Fruit fly (Drosophila melanogaster): ENCODE data around the gene ci.

The ci gene

DNA sequence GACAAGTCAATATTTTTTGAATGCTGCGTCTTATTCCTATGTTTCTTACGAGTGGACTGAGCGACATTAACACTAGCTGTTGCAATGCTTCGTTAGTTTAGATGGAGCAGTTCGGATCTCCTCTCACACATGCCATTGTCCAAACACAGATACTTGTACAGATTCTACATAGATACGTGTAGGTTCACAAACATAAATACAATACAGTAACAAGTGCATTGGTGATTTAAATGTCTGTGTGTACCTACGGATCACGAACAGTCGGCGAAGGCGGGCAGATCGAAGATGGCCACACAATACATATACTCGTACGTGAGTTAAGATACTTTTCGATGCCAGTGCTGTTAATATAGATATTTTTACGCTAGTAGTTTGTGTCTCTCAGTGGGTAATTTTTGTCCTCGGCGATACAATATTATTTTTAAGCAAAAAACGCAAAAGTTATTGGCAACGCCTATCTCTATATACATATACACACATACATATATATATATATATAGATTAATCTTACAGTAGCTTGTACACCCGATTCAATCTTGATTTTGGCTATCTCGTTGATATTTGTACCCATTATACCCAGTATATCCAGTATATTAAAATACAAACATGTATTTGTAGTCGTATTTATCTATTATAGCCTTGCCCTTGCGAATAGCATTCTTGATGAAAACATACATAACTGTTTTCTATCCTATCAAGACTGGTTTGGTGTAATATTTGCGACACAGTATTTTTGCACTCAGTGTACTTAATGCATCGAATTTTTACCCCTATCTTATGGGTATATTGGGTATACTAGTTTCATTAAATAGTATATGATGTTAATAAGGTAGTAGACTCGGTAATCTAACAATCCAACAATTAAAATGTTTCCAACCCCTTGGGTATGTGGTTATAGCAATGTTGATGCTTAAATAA lies at the start of gene ci:
TSS of gene ci (minus strand) at position 800 of the 918 bp plus-strand sequence.
- TF ChIP-seq Sin3A (optimal IDR thresholded peaks at IDR 0.05) = no peak
- no peak for TF ChIP-seq insv (optimal IDR thresholded peaks at IDR 0.05)
- TF ChIP-seq h (optimal IDR thresholded peaks at IDR 0.05) = no peak

DNA sequence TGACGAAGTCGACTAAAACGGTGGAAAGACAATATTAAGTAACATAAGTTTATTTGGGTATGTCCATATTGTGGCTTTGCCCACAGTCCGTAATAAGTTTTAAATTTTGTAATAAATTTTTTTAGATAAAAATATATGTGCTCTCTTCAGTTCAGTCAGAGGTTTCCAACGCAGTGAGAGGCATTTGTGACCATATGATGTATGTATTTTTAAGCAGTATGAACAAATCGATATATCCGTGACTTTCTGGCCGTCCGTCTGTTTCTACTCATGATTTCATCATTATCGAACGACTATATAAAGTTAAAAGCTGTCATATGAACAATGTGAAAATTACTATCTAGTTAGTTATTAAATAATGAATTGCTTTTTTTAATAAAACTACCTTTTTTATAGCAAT lies 45.3 kb upstream of the ci start:
- TF ChIP-seq Myc (optimal IDR thresholded peaks at IDR 0.05) = no peak
- no peak for TF ChIP-seq psq (optimal IDR thresholded peaks at IDR 0.05)
- no peak for TF ChIP-seq h (optimal IDR thresholded peaks at IDR 0.05)
- no peak for TF ChIP-seq Sin3A (optimal IDR thresholded peaks at IDR 0.05)
- no peak for TF ChIP-seq ttk (optimal IDR thresholded peaks at IDR 0.05)

DNA sequence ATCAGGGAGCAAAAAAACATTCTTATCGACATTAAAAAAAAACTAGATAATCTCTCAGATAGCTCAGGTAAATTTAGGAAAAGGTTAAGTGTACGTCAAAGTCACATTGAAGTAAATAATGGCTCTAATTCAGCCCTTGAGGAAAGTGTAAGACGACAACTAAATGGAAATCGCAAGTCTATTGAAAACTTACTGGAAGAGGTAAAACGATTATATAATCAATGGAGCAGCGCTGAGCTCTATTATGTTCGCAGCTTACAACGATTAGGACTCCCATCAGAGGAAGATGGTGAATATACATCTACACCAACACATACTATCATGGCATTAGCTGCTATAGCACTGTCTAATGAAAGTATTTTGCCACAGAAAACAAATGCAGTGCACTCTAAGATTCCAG lies 35.2 kb upstream of the ci start:
- no peak for TF ChIP-seq insv (optimal IDR thresholded peaks at IDR 0.05)
- TF ChIP-seq psq (optimal IDR thresholded peaks at IDR 0.05) = no peak
- TF ChIP-seq ttk (optimal IDR thresholded peaks at IDR 0.05) = no peak
- TF ChIP-seq h (optimal IDR thresholded peaks at IDR 0.05) = no peak
- TF ChIP-seq Sin3A (optimal IDR thresholded peaks at IDR 0.05) = no peak
- no peak for TF ChIP-seq Myc (optimal IDR thresholded peaks at IDR 0.05)

DNA sequence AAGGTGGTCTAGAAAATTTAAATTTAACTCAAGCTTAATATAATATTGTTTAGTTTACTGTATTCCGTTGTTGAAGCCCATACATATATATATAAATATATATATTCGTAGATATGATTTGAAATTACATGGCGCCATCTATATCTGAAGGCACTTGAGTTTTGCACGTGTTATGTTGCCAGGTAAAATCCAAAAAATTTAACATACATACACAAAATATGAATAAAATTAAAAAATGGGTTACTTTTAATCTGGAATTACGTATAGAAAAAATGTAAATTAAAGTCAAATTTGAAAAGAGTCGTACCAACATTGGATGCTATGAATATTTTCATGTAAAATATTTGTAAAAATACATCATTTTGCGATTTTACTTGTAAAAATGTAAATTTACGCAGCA lies 32.9 kb upstream of the ci start:
- TF ChIP-seq insv (optimal IDR thresholded peaks at IDR 0.05) (no peak), h (optimal IDR thresholded peaks at IDR 0.05) (no peak), ttk (optimal IDR thresholded peaks at IDR 0.05) (no peak), psq (optimal IDR thresholded peaks at IDR 0.05) (no peak), Sin3A (optimal IDR thresholded peaks at IDR 0.05) (no peak), Myc (optimal IDR thresholded peaks at IDR 0.05) (no peak)

DNA sequence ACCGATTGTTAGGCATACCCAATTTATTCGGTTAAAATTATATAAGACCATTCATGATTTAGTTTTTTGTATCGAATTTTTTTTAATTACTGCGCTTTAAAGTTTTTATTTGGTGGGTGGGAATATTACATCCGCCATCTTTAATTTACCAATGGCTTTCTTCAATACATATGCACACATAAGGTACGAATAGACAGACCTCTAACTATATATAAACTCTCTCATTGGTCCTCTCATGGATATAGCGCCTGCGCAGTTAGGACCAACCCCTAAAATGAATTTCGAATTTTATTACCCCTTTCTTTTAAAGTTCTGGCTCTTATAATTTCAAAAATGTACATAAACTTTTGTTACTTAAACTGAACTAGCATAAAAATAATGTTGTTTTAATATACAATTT lies 30.4 kb upstream of the ci start:
- no peak for TF ChIP-seq psq (optimal IDR thresholded peaks at IDR 0.05)
- TF ChIP-seq h (optimal IDR thresholded peaks at IDR 0.05) = no peak
- no peak for TF ChIP-seq Sin3A (optimal IDR thresholded peaks at IDR 0.05)
- TF ChIP-seq Myc (optimal IDR thresholded peaks at IDR 0.05) = no peak
- no peak for TF ChIP-seq ttk (optimal IDR thresholded peaks at IDR 0.05)
- no peak for TF ChIP-seq insv (optimal IDR thresholded peaks at IDR 0.05)

DNA sequence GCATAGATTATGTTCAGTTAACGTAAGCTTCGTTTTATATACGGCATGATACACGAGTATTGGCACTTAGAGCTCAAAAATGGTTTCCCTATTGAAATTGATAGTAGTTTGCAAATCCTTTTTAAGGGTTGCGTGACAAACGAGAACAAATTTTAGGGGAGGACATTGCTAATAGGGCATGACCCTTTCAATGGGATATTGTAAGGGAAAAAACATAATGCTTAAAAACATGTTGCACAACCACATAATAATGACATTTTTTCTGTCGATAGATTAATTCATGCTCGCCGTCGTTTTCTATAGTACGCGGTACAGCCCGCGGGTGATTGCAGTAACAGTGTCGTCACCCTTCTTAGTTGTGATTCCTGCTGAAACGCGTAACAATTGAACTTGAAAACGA lies 28.0 kb upstream of the ci start:
- no peak for TF ChIP-seq h (optimal IDR thresholded peaks at IDR 0.05)
- TF ChIP-seq Myc (optimal IDR thresholded peaks at IDR 0.05) = no peak
- no peak for TF ChIP-seq psq (optimal IDR thresholded peaks at IDR 0.05)
- TF ChIP-seq Sin3A (optimal IDR thresholded peaks at IDR 0.05) = no peak
- TF ChIP-seq insv (optimal IDR thresholded peaks at IDR 0.05) = no peak
- no peak for TF ChIP-seq ttk (optimal IDR thresholded peaks at IDR 0.05)

DNA sequence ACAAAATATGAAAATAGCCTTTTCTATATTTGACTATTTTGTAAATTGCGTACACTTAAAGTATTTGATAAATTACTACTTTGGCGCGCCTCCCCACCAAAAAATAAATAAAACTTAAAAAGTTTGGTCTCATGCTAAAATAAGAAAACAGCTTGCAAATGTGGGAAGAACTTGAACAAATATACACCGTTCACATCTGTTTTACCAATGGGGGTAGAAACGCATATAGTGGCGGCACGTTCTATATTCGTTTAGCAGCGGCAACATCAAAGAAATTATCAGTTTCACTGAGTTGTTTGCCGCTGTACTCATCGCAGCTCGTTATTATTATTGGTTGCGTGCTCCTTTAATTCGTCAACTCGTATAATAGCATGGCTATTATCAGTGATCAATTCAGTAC lies 19.3 kb upstream of the ci start:
- no peak for TF ChIP-seq h (optimal IDR thresholded peaks at IDR 0.05)
- no peak for TF ChIP-seq Sin3A (optimal IDR thresholded peaks at IDR 0.05)
- TF ChIP-seq psq (optimal IDR thresholded peaks at IDR 0.05) = no peak
- TF ChIP-seq Myc (optimal IDR thresholded peaks at IDR 0.05) = no peak
- TF ChIP-seq insv (optimal IDR thresholded peaks at IDR 0.05) = no peak
- TF ChIP-seq ttk (optimal IDR thresholded peaks at IDR 0.05) = no peak

DNA sequence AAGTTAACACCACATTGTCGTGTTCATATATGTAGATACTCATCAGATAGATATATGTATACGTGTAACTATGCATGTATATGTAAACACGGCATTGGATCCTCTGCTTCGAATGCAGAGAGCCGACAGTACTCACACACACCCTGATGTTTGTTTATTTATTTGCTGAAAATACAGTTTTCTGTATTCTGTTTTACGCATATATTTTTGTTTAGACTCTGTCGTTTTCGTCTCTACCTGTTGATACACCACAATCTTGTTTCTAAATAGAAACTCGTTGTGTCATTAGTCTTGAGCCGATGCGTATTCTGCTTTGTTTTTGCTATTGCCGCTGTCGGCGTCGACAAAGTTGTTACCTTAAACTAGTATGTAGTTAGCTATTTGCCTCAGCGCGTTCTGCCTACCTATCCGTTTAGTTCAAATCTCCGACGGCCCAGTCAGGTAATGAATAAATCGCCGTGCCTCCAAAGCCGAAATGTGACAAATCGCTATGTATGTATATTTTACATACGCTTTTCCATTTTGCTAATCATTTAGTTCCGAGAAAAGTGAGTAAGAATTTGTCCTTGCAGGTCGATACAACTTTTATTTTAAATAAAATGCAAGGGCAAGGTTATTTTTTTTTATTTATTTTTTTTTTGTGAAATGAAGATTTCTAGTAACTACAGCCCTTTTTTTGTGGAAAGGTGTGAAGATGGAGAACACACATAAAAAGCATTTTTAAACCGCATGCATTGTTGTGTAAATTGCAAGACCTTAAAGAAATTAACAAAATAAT lies 13.5 kb upstream of the ci start:
- TF ChIP-seq Sin3A (optimal IDR thresholded peaks at IDR 0.05) = no peak
- TF ChIP-seq Myc (optimal IDR thresholded peaks at IDR 0.05) = no peak
- no peak for TF ChIP-seq ttk (optimal IDR thresholded peaks at IDR 0.05)
- no peak for TF ChIP-seq psq (optimal IDR thresholded peaks at IDR 0.05)
- TF ChIP-seq insv (optimal IDR thresholded peaks at IDR 0.05) = no peak
- no peak for TF ChIP-seq h (optimal IDR thresholded peaks at IDR 0.05)

DNA sequence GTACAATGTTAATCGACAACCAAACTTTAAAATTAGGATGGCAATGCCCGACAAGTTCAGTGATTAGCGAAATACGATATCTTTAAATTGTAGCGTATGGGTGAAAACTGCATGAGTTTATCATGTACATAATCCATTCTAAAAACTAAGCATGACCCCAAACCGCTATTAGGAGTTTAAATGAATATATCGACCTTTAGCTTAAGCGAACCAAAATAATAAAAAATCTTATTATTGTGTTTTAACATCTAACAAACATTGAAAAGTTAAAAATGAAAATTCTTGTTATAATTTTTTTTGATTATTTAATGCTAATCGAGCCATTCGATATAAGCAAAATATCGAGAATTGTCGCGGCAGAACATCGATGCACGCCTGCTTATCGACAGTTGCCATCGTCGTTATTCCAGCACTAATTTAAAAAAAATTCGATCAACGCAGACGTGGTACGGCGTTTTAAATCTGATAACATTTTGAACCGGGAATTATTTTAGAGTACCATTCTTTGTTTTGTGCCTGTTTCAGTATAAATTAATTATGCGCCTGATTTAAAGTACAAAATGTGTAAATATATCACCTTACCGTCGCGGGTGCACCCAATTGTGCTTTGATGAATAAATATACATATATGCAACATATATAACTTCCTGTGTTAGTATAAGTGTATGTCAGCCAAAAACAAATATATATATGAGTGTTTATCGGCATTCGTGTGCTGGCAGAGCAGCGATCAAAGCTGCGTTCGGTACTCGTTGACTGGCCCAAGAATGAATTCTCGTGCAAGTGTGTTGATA lies 12.3 kb upstream of the ci start, which contains the start of gene pan:
TSS of gene pan (plus strand) at position 378 of the 794 bp plus-strand sequence.
- TF ChIP-seq Sin3A (optimal IDR thresholded peaks at IDR 0.05) (no peak), psq (optimal IDR thresholded peaks at IDR 0.05) (no peak), ttk (optimal IDR thresholded peaks at IDR 0.05) (no peak), insv (optimal IDR thresholded peaks at IDR 0.05) (no peak), Myc (optimal IDR thresholded peaks at IDR 0.05) (no peak), h (optimal IDR thresholded peaks at IDR 0.05) (no peak)

DNA sequence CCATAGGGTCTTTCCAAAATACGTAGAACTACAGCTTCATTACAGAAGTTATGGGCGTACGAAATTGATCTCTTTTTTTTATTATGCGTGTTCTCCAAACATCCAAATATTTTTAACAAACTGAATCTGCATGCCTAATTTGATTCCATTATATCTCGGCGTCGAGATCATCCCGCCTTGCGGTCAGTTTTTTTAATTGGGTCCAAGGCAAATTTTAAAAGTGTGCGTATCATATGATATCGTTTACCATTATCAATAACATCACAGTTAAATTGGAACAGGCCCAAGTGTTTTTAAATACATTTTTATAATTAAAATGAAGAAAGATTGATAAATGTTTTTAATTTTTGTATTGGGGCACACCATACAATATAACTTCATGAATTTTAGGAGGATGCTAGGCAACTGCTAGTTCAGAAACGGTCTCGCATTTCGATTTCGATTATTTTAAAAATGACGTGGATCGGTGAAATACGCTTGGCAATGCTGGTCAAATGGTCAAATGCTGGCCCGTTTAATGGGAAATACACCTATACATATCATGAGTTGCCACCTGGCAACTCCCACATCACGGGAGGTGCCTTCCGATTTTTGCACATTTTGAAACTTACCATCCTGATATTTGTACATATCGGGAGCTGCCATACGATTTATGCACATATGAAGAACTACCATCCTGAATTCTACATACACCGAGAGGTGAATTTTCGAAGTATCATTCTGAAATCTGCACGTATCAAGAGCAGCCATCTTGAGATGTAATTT lies 11.5 kb upstream of the ci start:
- no peak for TF ChIP-seq Sin3A (optimal IDR thresholded peaks at IDR 0.05)

DNA sequence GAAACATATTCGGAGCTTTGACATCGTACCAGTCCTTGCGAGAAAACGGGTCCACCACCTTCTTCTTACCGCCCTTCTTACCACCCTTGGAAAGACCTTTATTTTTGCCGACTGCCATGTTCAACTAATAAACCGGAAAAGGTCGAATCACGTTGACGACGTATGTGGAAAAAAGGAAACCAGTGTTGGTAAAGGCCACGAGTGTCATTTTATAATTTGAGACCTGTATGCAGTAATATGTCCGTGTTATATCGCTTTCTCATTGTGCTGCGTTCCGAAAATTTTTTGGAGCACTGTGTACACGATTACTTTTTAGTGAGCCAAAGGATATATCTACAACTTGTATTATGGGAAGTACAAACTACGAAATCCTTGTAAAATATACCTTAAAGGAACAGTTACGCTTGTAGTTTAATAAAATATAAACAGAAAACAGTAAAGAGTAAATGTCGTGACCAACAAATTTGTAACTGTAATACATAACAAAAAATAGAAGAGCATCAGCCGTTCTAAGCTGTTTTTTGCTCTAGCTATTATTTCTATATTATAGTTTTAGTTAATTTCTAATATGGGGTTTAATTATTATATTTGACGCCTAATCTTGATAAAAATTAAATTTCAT lies 10.3 kb upstream of the ci start, which contains the start of gene RpS3A:
TSS of gene RpS3A (minus strand) at position 145 of the 622 bp plus-strand sequence.
- TF ChIP-seq psq (optimal IDR thresholded peaks at IDR 0.05) (no peak), insv (optimal IDR thresholded peaks at IDR 0.05) (no peak), ttk (optimal IDR thresholded peaks at IDR 0.05) (no peak), Sin3A (optimal IDR thresholded peaks at IDR 0.05) (no peak), h (optimal IDR thresholded peaks at IDR 0.05) (no peak), Myc (optimal IDR thresholded peaks at IDR 0.05) (no peak)
